Fruit fly (Drosophila melanogaster) S2 (cell line): Measurements from ENCODE around the gene CG1273.

Experiments
- CG8478 ChIP-seq: fragments of >200 bp; optimal IDR thresholded peaks from 2 replicates; lab custom pipeline; 2018
- CTCF ChIP-seq, 2 experiments: fragments of >200 bp; optimal IDR thresholded peaks; 2 replicates each; lab custom pipeline; 2018

DNA sequence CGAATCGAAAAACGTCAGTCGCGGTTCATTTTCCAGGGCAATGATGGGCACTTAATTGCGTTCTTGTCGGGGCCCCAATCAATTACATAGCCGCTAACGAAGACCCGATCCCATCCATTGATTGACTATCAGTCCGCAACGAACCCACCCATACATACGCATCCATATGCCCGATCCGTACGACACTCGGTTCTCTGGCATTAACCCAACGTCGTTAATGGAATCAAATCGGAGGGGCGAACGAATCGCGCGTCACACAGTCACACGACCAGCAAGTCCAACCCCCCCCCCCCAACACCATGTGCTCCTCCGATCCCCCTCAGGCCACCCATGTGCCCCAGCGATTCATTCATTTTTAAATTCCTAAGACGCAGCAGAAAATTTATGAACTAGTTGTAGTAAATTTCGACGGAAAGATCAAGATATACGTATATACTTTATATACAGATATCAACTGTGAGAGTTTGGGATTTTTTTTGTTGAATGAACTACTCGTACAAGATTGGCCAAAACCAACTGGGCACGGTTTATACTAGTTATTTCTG lies 42.2 kb upstream of the CG1273 start:
- TF ChIP-seq CG8478 (lab: Kevin White, UChicago), result no peak
- TF ChIP-seq CTCF (optimal IDR thresholded peaks at IDR 0.05; lab: Kevin White, UChicago), result no peak
